3 fruit fly cellular contexts compared by ENCODE assay signal in genomic region chr3L:11342533-11343065, dm6.
A peak's percentile ranks its signal among the peaks of the same experiment; 100 is the strongest.
TF ChIP-seq lines count a peak whose summit lies in the region.

No protein-coding gene starts in this region.

- no peak for TF ChIP-seq CTCF in whole organism, embryonic (GFP tag; optimal IDR thresholded peaks at IDR 0.05; lab: Kevin White, UChicago)

TF ChIP-seq in whole organism, embryonic, 481 proteins besides CTCF, POLR2A, EP300 and RAD21 (continues in another document):
- TF ChIP-seq Stat92E (GFP tag; optimal IDR thresholded peaks at IDR 0.05; lab: Kevin White, UChicago) (peak in 1 of 3 experiments; percentile 21), CG13894 (tag; optimal IDR thresholded peaks at IDR 0.05; lab: Kevin White, UChicago) (peak; percentile 7), pros (GFP tag; optimal IDR thresholded peaks at IDR 0.05; lab: Kevin White, UChicago) (peak; percentile 27), insv (GFP tag; optimal IDR thresholded peaks at IDR 0.05; lab: Kevin White, UChicago) (peak in 1 of 2 experiments; percentile 1), amos (GFP tag; IDR thresholded peaks at IDR 0.05; lab: Robert Waterston, UW; ENCODE audit: partially characterized antibody) (no peak), Bdp1 (GFP tag; optimal IDR thresholded peaks at IDR 0.05; lab: Kevin White, UChicago) (no peak), pb (GFP tag; optimal IDR thresholded peaks at IDR 0.05; lab: Kevin White, UChicago) (no peak), odd (GFP tag; optimal IDR thresholded peaks at IDR 0.05; lab: Kevin White, UChicago) (no peak), CG2678 (tag; optimal IDR thresholded peaks at IDR 0.05; lab: Kevin White, UChicago) (peak; percentile 11), PHDP (tag; optimal IDR thresholded peaks at IDR 0.05; lab: Kevin White, UChicago) (no peak), kni (GFP tag; optimal IDR thresholded peaks at IDR 0.05; lab: Kevin White, UChicago) (peak; percentile 73), ash1 (GFP tag; optimal IDR thresholded peaks at IDR 0.05; lab: Kevin White, UChicago) (peak; percentile 25), Asciz (GFP tag; optimal IDR thresholded peaks at IDR 0.05; lab: Kevin White, UChicago) (no peak), vvl (GFP tag; IDR thresholded peaks at IDR 0.05; lab: Robert Waterston, UW) (peak; percentile 66), dmrt11E (tag; optimal IDR thresholded peaks at IDR 0.05; lab: Kevin White, UChicago) (no peak), wor (GFP tag; IDR thresholded peaks at IDR 0.05; lab: Robert Waterston, UW) (no peak), CG4854 (GFP tag; optimal IDR thresholded peaks at IDR 0.05; lab: Kevin White, UChicago) (no peak), CG15011 (GFP tag; optimal IDR thresholded peaks at IDR 0.05; lab: Kevin White, UChicago) (peak; percentile 14), CG18476 (GFP tag; optimal IDR thresholded peaks at IDR 0.05; lab: Kevin White, UChicago) (no peak), CG2199 (GFP tag; IDR thresholded peaks at IDR 0.05; lab: Robert Waterston, UW) (0 out of 3 replicates have a peak, but pooled peaks have one; percentile 16), CG16813 (GFP tag; IDR thresholded peaks at IDR 0.05; lab: Robert Waterston, UW; ENCODE audit: partially characterized antibody) (peak; percentile 46; the same call in 1 of the 3 replicates), Hmr (GFP tag; optimal IDR thresholded peaks at IDR 0.05; lab: Kevin White, UChicago) (peak; percentile 14), CG16815 (GFP tag; optimal IDR thresholded peaks at IDR 0.05; lab: Kevin White, UChicago) (no peak), cg (GFP tag; optimal IDR thresholded peaks at IDR 0.05; lab: Kevin White, UChicago) (peak; percentile 16), ase (GFP tag; IDR thresholded peaks at IDR 0.05; lab: Robert Waterston, UW) (no peak), al (GFP tag; IDR thresholded peaks at IDR 0.05; lab: Robert Waterston, UW) (no peak), D (optimal IDR thresholded peaks at IDR 0.05; lab: Kevin White, UChicago) (peak; percentile 53), D (GFP tag; optimal IDR thresholded peaks at IDR 0.05; lab: Kevin White, UChicago) (no peak), nom (GFP tag; optimal IDR thresholded peaks at IDR 0.05; lab: Kevin White, UChicago) (peak; percentile 6), CG18599 (GFP tag; optimal IDR thresholded peaks at IDR 0.05; lab: Kevin White, UChicago) (peak; percentile 31)

TF ChIP-seq in whole organism, prepupa, 60 proteins besides CTCF, POLR2A, EP300 and RAD21:
- TF ChIP-seq fkh (GFP tag; optimal IDR thresholded peaks at IDR 0.05; lab: Kevin White, UChicago), result peak; percentile 70
- TF ChIP-seq svp (GFP tag; lab: Kevin White, UChicago), result peak; percentile 2
- peak; percentile 14 to 89 for TF ChIP-seq ss (GFP tag; optimal IDR thresholded peaks at IDR 0.05; lab: Kevin White, UChicago)
- TF ChIP-seq dsx (GFP tag; optimal IDR thresholded peaks at IDR 0.05; lab: Kevin White, UChicago; ENCODE audit: poor library complexity, severe bottlenecking), result peak; percentile 43
- peak; percentile 69 for TF ChIP-seq Eip78C (GFP tag; lab: Kevin White, UChicago)
- no peak for TF ChIP-seq OdsH (GFP tag; optimal IDR thresholded peaks at IDR 0.05; lab: Kevin White, UChicago)
TF ChIP-seq in whole organism, prepupa: peak in this region for 5.

TF ChIP-seq in whole organism, pupa, 21 proteins besides CTCF, POLR2A, EP300 and RAD21:
- TF ChIP-seq CG10348 (GFP tag; IDR thresholded peaks at IDR 0.05; lab: Robert Waterston, UW), result no peak
- TF ChIP-seq CG4496 (GFP tag; IDR thresholded peaks at IDR 0.05; lab: Robert Waterston, UW), result no peak
- no peak for TF ChIP-seq gl (tag; optimal IDR thresholded peaks at IDR 0.05; lab: Kevin White, UChicago)
- TF ChIP-seq CG9948 (tag; optimal IDR thresholded peaks at IDR 0.05; lab: Kevin White, UChicago), result no peak
- no peak for TF ChIP-seq Pif1B (GFP tag; optimal IDR thresholded peaks at IDR 0.05; lab: Kevin White, UChicago)
- peak; percentile 23 for TF ChIP-seq EcR (GFP tag; optimal IDR thresholded peaks at IDR 0.05; lab: Kevin White, UChicago)
